Fruit fly (Drosophila melanogaster): ENCODE results near the gene comm3.

comm3 gene

DNA sequence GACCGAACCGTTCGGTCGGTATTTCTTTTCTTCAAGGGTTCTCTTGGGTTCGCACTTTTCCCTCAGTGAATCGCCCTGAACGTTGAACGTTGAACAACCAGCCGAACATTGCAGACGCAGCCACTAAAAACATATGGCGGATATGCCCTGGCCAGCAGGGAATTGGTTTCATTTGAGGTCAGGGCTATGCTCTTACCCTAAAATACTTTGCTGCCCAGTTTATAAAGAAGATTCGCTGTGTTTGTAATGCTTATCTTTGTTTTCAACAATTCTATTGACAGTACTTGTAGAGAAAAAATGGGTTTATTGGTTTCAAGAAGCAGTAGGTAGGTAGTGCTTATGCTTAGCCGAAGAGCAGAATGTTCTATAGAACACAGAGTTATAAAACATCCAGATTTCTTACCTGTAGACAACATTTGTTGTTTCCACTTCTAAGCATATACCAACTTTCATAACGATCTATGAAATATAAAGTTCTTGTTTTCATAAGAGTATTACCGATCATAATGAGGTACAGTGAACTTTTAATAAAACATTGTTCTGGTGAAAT lies 52.3 kb downstream of the comm3 start (continued):
- TF ChIP-seq Dref (GFP tag; IDR thresholded peaks at IDR 0.05) (no peak), CG14710 (tag; optimal IDR thresholded peaks at IDR 0.05) (peak; percentile 20), CG1602 (GFP tag; optimal IDR thresholded peaks at IDR 0.05) (no peak), lmd (GFP tag; IDR thresholded peaks at IDR 0.05) (peak; percentile 24), CG7839 (tag; optimal IDR thresholded peaks at IDR 0.05) (peak; percentile 21), CoRest (tag; optimal IDR thresholded peaks at IDR 0.05) (peak; percentile 8), CG8924 (tag; optimal IDR thresholded peaks at IDR 0.05) (peak; percentile 10), slbo (GFP tag; IDR thresholded peaks at IDR 0.05) (no peak), Hr78 (GFP tag; optimal IDR thresholded peaks at IDR 0.05) (peak in 1 of 2 experiments; percentile 17), pzg (GFP tag; optimal IDR thresholded peaks at IDR 0.05) (no peak), gem (tag; optimal IDR thresholded peaks at IDR 0.05) (peak; percentile 31), CG12155 (GFP tag; optimal IDR thresholded peaks at IDR 0.05) (no peak), CG2120 (GFP tag; optimal IDR thresholded peaks at IDR 0.05) (peak; percentile 42), Bgb (GFP tag; IDR thresholded peaks at IDR 0.05; ENCODE audit: partially characterized antibody) (no peak), CG3847 (GFP tag; IDR thresholded peaks at IDR 0.05) (no peak), corto (GFP tag; optimal IDR thresholded peaks at IDR 0.05) (no peak), CG6689 (GFP tag; IDR thresholded peaks at IDR 0.05) (0 out of 2 replicates have a peak, but pooled peaks have one; percentile 13), CG12942 (GFP tag; optimal IDR thresholded peaks at IDR 0.05) (no peak), CG4424 (GFP tag; optimal IDR thresholded peaks at IDR 0.05) (no peak), CG9215 (GFP tag; IDR thresholded peaks at IDR 0.05) (no peak), CG15514 (GFP tag; optimal IDR thresholded peaks at IDR 0.05) (no peak), CG10431 (GFP tag; optimal IDR thresholded peaks at IDR 0.05) (no peak), CG2116 (GFP tag; optimal IDR thresholded peaks at IDR 0.05) (no peak), MTF-1 (GFP tag; optimal IDR thresholded peaks at IDR 0.05; ENCODE audit: borderline replicate concordance) (no peak), D (optimal IDR thresholded peaks at IDR 0.05) (peak; percentile 9), D (GFP tag; optimal IDR thresholded peaks at IDR 0.05) (peak; percentile 7), Rfx (GFP tag; IDR thresholded peaks at IDR 0.05) (peak; percentile 14; the same call in 1 of the 2 replicates), tap (tag; optimal IDR thresholded peaks at IDR 0.05) (no peak), CG16863 (GFP tag; optimal IDR thresholded peaks at IDR 0.05) (peak; percentile 15), lbe (GFP tag; optimal IDR thresholded peaks at IDR 0.05) (no peak), Mrtf (GFP tag; IDR thresholded peaks at IDR 0.05) (no peak), chm (GFP tag; IDR thresholded peaks at IDR 0.05) (0 out of 2 replicates have a peak, but pooled peaks have one; percentile 20), h (optimal IDR thresholded peaks at IDR 0.05) (no peak), so (GFP tag; IDR thresholded peaks at IDR 0.05) (0 out of 3 replicates have a peak, but pooled peaks have one; percentile 26), CG8290 (GFP tag; optimal IDR thresholded peaks at IDR 0.05) (no peak), CG8290 (tag; optimal IDR thresholded peaks at IDR 0.05) (peak in 1 of 2 experiments; percentile 21), kay (GFP tag; optimal IDR thresholded peaks at IDR 0.05) (peak; percentile 8), gt (GFP tag; IDR thresholded peaks at IDR 0.05) (no peak), CG11456 (GFP tag; IDR thresholded peaks at IDR 0.05) (no peak), CG12769 (tag; optimal IDR thresholded peaks at IDR 0.05) (peak; percentile 5), dmrt99B (tag; optimal IDR thresholded peaks at IDR 0.05) (peak; percentile 10), ci (GFP tag; IDR thresholded peaks at IDR 0.05) (0 out of 3 replicates have a peak, but pooled peaks have one; percentile 39), CG8359 (GFP tag; optimal IDR thresholded peaks at IDR 0.05; ENCODE audit: borderline replicate concordance) (no peak), row (GFP tag; IDR thresholded peaks at IDR 0.05) (peak; percentile 52; the same call in 2 of the 3 replicates), ewg (GFP tag; optimal IDR thresholded peaks at IDR 0.05) (no peak), CG10366 (GFP tag; IDR thresholded peaks at IDR 0.05) (peak; percentile 9; the same call in 1 of the 2 replicates), YL-1 (GFP tag; optimal IDR thresholded peaks at IDR 0.05) (no peak), Doc3 (GFP tag; IDR thresholded peaks at IDR 0.05; ENCODE audit: partially characterized antibody) (no peak), CG10543 (GFP tag; optimal IDR thresholded peaks at IDR 0.05) (no peak), Dip3 (GFP tag; optimal IDR thresholded peaks at IDR 0.05) (no peak), CG8478 (optimal IDR thresholded peaks at IDR 0.05) (no peak)
